Worm (Caenorhabditis elegans) whole organism, young adult: Measurements from ENCODE around the gene tebp-1.

Experiments used
- B0261.1 ChIP-seq: sonication (generic microtip); optimal IDR thresholded peaks from 2 replicates; lab custom pipeline; 2016; ENCODE audit warnings: mild to moderate bottlenecking, missing genetic modification characterization, moderate library complexity, missing compliant biosample characterization
- F52B5.7 ChIP-seq: sonication (generic microtip); optimal IDR thresholded peaks from 2 replicates; lab custom pipeline; 2016; ENCODE audit warnings: mild to moderate bottlenecking, missing genetic modification characterization, missing compliant biosample characterization
- Y95B8A.8 ChIP-seq: fragments of 200-800 bp; sonication (Bioruptor generic); IDR thresholded peaks from 2 replicates; pipeline ENCODE4 v1.3.6; 2022; ENCODE audit warnings: missing genetic modification reagents, missing genetic modification characterization, missing compliant biosample characterization
- ama-1 ChIP-seq, 3 experiments: fragments of 150-350 bp in 1 of 3; sonication (generic microtip) in 2 of 3; optimal IDR thresholded peaks; 2 replicates each; lab custom pipeline; 2014 to 2018; ENCODE audit warnings: missing biosample characterization in 2 of 3, missing genetic modification characterization in 2 of 3, missing genetic modification reagents in 2 of 3
- attf-3 ChIP-seq: fragments of 200-800 bp; sonication (Bioruptor generic); conservative IDR thresholded peaks from 2 replicates; pipeline ENCODE4 v1.3.6; 2022; ENCODE audit warnings: missing genetic modification reagents, missing genetic modification characterization, missing compliant biosample characterization
- ets-4 ChIP-seq: fragments of 200-800 bp; sonication (Bioruptor generic); optimal IDR thresholded peaks from 2 replicates; lab custom pipeline; 2018; ENCODE audit warnings: mild to moderate bottlenecking, missing genetic modification characterization, missing compliant biosample characterization
- hsf-1 ChIP-seq: fragments of 200-800 bp; sonication (Bioruptor generic); IDR thresholded peaks from 2 replicates; pipeline ENCODE4 v1.3.6; 2022; ENCODE audit warnings: missing genetic modification reagents, missing genetic modification characterization, missing compliant biosample characterization
- mcd-1 ChIP-seq: fragments of 200-800 bp; sonication (Bioruptor generic); IDR thresholded peaks from 2 replicates; pipeline ENCODE4 v1.3.6; 2022; ENCODE audit warnings: missing genetic modification reagents, missing genetic modification characterization, missing compliant biosample characterization
- nhr-80 ChIP-seq: sonication (generic microtip); optimal IDR thresholded peaks from 2 replicates; lab custom pipeline; 2016; ENCODE audit warnings: missing genetic modification characterization, missing compliant biosample characterization
- pbrm-1 ChIP-seq: fragments of 200-800 bp; sonication (Bioruptor generic); IDR thresholded peaks from 2 replicates; pipeline ENCODE4 v1.3.6; 2022; ENCODE audit warnings: missing genetic modification reagents, missing genetic modification characterization, missing compliant biosample characterization
- snpc-3.4 ChIP-seq: sonication (generic microtip); optimal IDR thresholded peaks from 2 replicates; lab custom pipeline; 2017; ENCODE audit warnings: missing genetic modification characterization, mild to moderate bottlenecking, missing compliant biosample characterization, antibody characterized with exemption, moderate library complexity, missing genotype, missing genetic modification reagents
- tbp1 ChIP-seq: fragments of 200-800 bp; sonication (Bioruptor generic); optimal IDR thresholded peaks from 2 replicates; lab custom pipeline; 2018; ENCODE audit warnings: mild to moderate bottlenecking, missing genetic modification characterization, missing compliant biosample characterization
- unc-62 ChIP-seq: fragments of 150-350 bp; optimal IDR thresholded peaks from 2 replicates; lab custom pipeline; 2014; ENCODE audit warnings: missing biosample characterization, missing genetic modification reagents, missing genetic modification characterization

DNA sequence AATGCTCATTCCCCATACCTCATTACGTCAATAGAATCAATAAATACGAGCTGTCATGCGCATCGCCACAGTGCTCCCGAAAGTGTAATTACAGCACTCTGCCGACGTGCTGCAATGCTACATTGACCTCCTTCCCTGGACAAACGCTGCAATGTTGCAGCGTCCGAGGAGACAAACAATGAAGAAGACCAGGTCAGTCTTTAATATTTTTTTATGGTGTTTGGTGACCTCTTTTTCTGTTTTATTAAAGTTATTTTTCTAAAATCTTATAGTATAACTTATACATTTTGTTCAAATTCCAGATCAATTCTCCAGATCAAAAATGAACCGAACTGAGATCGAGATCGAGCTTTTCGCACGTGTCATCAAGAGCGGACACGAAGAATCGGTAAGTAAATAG, 19.6 kb downstream of the tebp-1 start, which contains the start of gene sdz-26:
- TF ChIP-seq ama-1 (optimal IDR thresholded peaks at IDR 0.05; lab: Kevin White, UChicago) = no peak
- no peak for TF ChIP-seq ama-1 (GFP tag; optimal IDR thresholded peaks at IDR 0.05; lab: Kevin White, UChicago)
- TF ChIP-seq ets-4 (GFP tag; lab: Kevin White, UChicago) = no peak
- no peak for TF ChIP-seq snpc-3.4 (tag; lab: Kevin White, UChicago)
- TF ChIP-seq F52B5.7 (tag; lab: Kevin White, UChicago) = no peak
- no peak for TF ChIP-seq pbrm-1 (GFP tag; lab: Robert Waterston, UW)
- no peak for TF ChIP-seq unc-62 (GFP tag; lab: Kevin White, UChicago)
- no peak for TF ChIP-seq B0261.1 (tag; lab: Kevin White, UChicago)
- TF ChIP-seq Y95B8A.8 (GFP tag; lab: Robert Waterston, UW) = no peak
- no peak for TF ChIP-seq mcd-1 (GFP tag; lab: Robert Waterston, UW)
- TF ChIP-seq attf-3 = no peak
- TF ChIP-seq hsf-1 = no peak
- TF ChIP-seq nhr-80 (tag; lab: Kevin White, UChicago) = no peak
- no peak for TF ChIP-seq tbp1 (GFP tag; lab: Kevin White, UChicago)
